Worm (Caenorhabditis elegans) whole organism, late embryonic: ENCODE results near the gene F07E5.13.

ENCODE experiments used
- C08G9.2 ChIP-seq: sonication (generic microtip); optimal IDR thresholded peaks from 2 replicates; lab custom pipeline; 2016; ENCODE audit warnings: mild to moderate bottlenecking, missing genetic modification characterization, moderate library complexity, missing compliant biosample characterization
- C38D4.7 ChIP-seq: fragments of 200-800 bp; sonication (Bioruptor generic); optimal IDR thresholded peaks from 2 replicates; lab custom pipeline; 2018; ENCODE audit warnings: mild to moderate bottlenecking, missing genetic modification characterization, moderate library complexity, missing compliant biosample characterization
- Y22D7AL.16 ChIP-seq: sonication (generic microtip); optimal IDR thresholded peaks from 2 replicates; lab custom pipeline; 2016; ENCODE audit warnings: missing genetic modification characterization, missing compliant biosample characterization
- ahr-1 ChIP-seq: sonication (generic microtip); optimal IDR thresholded peaks from 2 replicates; lab custom pipeline; 2016; ENCODE audit warnings: missing genetic modification characterization, missing compliant biosample characterization
- ama-1 ChIP-seq: fragments of 150-350 bp; optimal IDR thresholded peaks from 2 replicates; lab custom pipeline; 2014
- ceh-14 ChIP-seq: sonication (generic microtip); optimal IDR thresholded peaks from 2 replicates; lab custom pipeline; 2016; ENCODE audit warnings: missing genotype, missing genetic modification characterization, missing compliant biosample characterization
- ceh-19 ChIP-seq: fragments of 200-800 bp; sonication (Bioruptor generic); optimal IDR thresholded peaks from 2 replicates; lab custom pipeline; 2018; ENCODE audit warnings: mild to moderate bottlenecking, missing genetic modification characterization, missing compliant biosample characterization
- ceh-22 ChIP-seq: sonication (generic microtip); optimal IDR thresholded peaks from 2 replicates; lab custom pipeline; 2017; ENCODE audit warnings: missing biosample characterization, missing genetic modification characterization
- ceh-24 ChIP-seq: sonication (generic microtip); optimal IDR thresholded peaks from 2 replicates; lab custom pipeline; 2016; ENCODE audit warnings: mild to moderate bottlenecking, missing genetic modification characterization, missing compliant biosample characterization
- ceh-30 ChIP-seq: fragments of 150-350 bp; optimal IDR thresholded peaks from 2 replicates; lab custom pipeline; 2014; ENCODE audit warnings: missing biosample characterization, missing genetic modification characterization
- ceh-31 ChIP-seq: sonication (generic microtip); optimal IDR thresholded peaks from 2 replicates; lab custom pipeline; 2016; ENCODE audit warnings: missing genetic modification characterization, missing compliant biosample characterization
- ceh-6 ChIP-seq: fragments of 200-800 bp; sonication (Bioruptor generic); optimal IDR thresholded peaks from 2 replicates; lab custom pipeline; 2018; ENCODE audit warnings: mild to moderate bottlenecking, missing genetic modification characterization, missing compliant biosample characterization
- ceh-9 ChIP-seq: sonication (generic microtip); optimal IDR thresholded peaks from 2 replicates; lab custom pipeline; 2016; ENCODE audit warnings: mild to moderate bottlenecking, missing genetic modification characterization, inconsistent platforms, missing compliant biosample characterization
- che-1 ChIP-seq: sonication (generic microtip); optimal IDR thresholded peaks from 2 replicates; lab custom pipeline; 2016; ENCODE audit warnings: mild to moderate bottlenecking, missing genetic modification characterization, missing compliant biosample characterization
- dmd-4 ChIP-seq: sonication (generic microtip); optimal IDR thresholded peaks from 2 replicates; lab custom pipeline; 2016; ENCODE audit warnings: borderline replicate concordance, missing genetic modification characterization, missing compliant biosample characterization
- dve-1 ChIP-seq: sonication (generic microtip); optimal IDR thresholded peaks from 2 replicates; lab custom pipeline; 2017; ENCODE audit warnings: antibody characterized with exemption, mild to moderate bottlenecking, missing genetic modification characterization, missing compliant biosample characterization
- elt-2 ChIP-seq: sonication (generic microtip); optimal IDR thresholded peaks from 2 replicates; lab custom pipeline; 2016; ENCODE audit warnings: missing genetic modification reagents, missing genetic modification characterization, missing compliant biosample characterization
- elt-4 ChIP-seq: sonication (generic microtip); optimal IDR thresholded peaks from 2 replicates; lab custom pipeline; 2016; ENCODE audit warnings: missing genetic modification characterization, missing compliant biosample characterization
- ets-4 ChIP-seq: sonication (generic microtip); optimal IDR thresholded peaks from 2 replicates; lab custom pipeline; 2016; ENCODE audit warnings: missing genetic modification characterization, missing compliant biosample characterization
- fax-1 ChIP-seq: sonication (generic microtip); optimal IDR thresholded peaks from 2 replicates; lab custom pipeline; 2016; ENCODE audit warnings: missing genotype, missing genetic modification characterization, missing compliant biosample characterization
- fkh-6 ChIP-seq: sonication (generic microtip); optimal IDR thresholded peaks from 2 replicates; lab custom pipeline; 2016; ENCODE audit warnings: missing genetic modification characterization, missing compliant biosample characterization
- gmeb-2 ChIP-seq: sonication (generic microtip); optimal IDR thresholded peaks from 2 replicates; lab custom pipeline; 2016; ENCODE audit warnings: missing genetic modification characterization, inconsistent platforms, missing compliant biosample characterization
- hlh-6 ChIP-seq: sonication (generic microtip); optimal IDR thresholded peaks from 2 replicates; lab custom pipeline; 2016; ENCODE audit warnings: missing genotype, missing genetic modification characterization, missing compliant biosample characterization
- hlh-8 ChIP-seq: sonication (generic microtip); optimal IDR thresholded peaks from 2 replicates; lab custom pipeline; 2016; ENCODE audit warnings: missing genotype, missing genetic modification characterization, missing compliant biosample characterization
- lim-6 ChIP-seq: sonication (generic microtip); optimal IDR thresholded peaks from 2 replicates; lab custom pipeline; 2016; ENCODE audit warnings: missing genetic modification characterization, missing compliant biosample characterization
- nfya-1 ChIP-seq: sonication (generic microtip); optimal IDR thresholded peaks from 2 replicates; lab custom pipeline; 2017; ENCODE audit warnings: missing genetic modification characterization, mild to moderate bottlenecking, missing compliant biosample characterization, antibody characterized with exemption, moderate library complexity
- nhr-232 ChIP-seq: sonication (generic microtip); optimal IDR thresholded peaks from 2 replicates; lab custom pipeline; 2016; ENCODE audit warnings: missing genetic modification characterization, missing compliant biosample characterization
- npax-4 ChIP-seq: sonication (generic microtip); optimal IDR thresholded peaks from 2 replicates; lab custom pipeline; 2016; ENCODE audit warnings: missing genetic modification characterization, missing compliant biosample characterization
- odd-2 ChIP-seq: sonication (generic microtip); optimal IDR thresholded peaks from 2 replicates; lab custom pipeline; 2017; ENCODE audit warnings: antibody characterized with exemption, mild to moderate bottlenecking, missing genetic modification characterization, missing compliant biosample characterization
- pha-2 ChIP-seq: sonication (generic microtip); optimal IDR thresholded peaks from 2 replicates; lab custom pipeline; 2017; ENCODE audit warnings: mild to moderate bottlenecking, missing genetic modification characterization, missing compliant biosample characterization
- ref-2 ChIP-seq: sonication (generic microtip); optimal IDR thresholded peaks from 2 replicates; lab custom pipeline; 2016; ENCODE audit warnings: missing genetic modification characterization, missing compliant biosample characterization
- rnt-1 ChIP-seq: sonication (generic microtip); optimal IDR thresholded peaks from 2 replicates; lab custom pipeline; 2016; ENCODE audit warnings: missing genetic modification characterization, missing compliant biosample characterization
- sdc-2 ChIP-seq: sonication (generic microtip); optimal IDR thresholded peaks from 2 replicates; lab custom pipeline; 2016; ENCODE audit warnings: missing genotype, missing genetic modification characterization, missing compliant biosample characterization
- sox-2 ChIP-seq: fragments of 200-800 bp; sonication (Bioruptor generic); IDR thresholded peaks from 2 replicates; pipeline ENCODE4 v1.3.6; 2022; ENCODE audit warnings: missing genetic modification reagents, missing genetic modification characterization, missing compliant biosample characterization
- sox-4 ChIP-seq: sonication (generic microtip); optimal IDR thresholded peaks from 2 replicates; lab custom pipeline; 2017; ENCODE audit warnings: mild to moderate bottlenecking, missing genetic modification characterization, inconsistent platforms, missing compliant biosample characterization
- tbx-2 ChIP-seq: sonication (generic microtip); optimal IDR thresholded peaks from 2 replicates; lab custom pipeline; 2016; ENCODE audit warnings: missing genetic modification characterization, missing compliant biosample characterization
- tbx-7 ChIP-seq: sonication (generic microtip); optimal IDR thresholded peaks from 2 replicates; lab custom pipeline; 2016; ENCODE audit warnings: missing genotype, missing genetic modification characterization, missing compliant biosample characterization
- ttx-3 ChIP-seq: sonication (generic microtip); optimal IDR thresholded peaks from 2 replicates; lab custom pipeline; 2016; ENCODE audit warnings: missing genetic modification reagents, missing genetic modification characterization, missing compliant biosample characterization
- unc-3 ChIP-seq, 2 experiments: fragments of 200-800 bp in 1 of 2; sonication (Bioruptor generic) in 1 of 2; sonication (generic microtip) in 1 of 2; conservative IDR thresholded peaks in 1 of 2; optimal IDR thresholded peaks in 1 of 2; 2 replicates each; pipeline versions ENCODE4 v1.3.6 to Lab custom; 2016 to 2022; ENCODE audit warnings: missing compliant biosample characterization in 2 of 2, missing genetic modification characterization in 2 of 2, missing genetic modification reagents in 1 of 2
- unc-42 ChIP-seq: sonication (generic microtip); optimal IDR thresholded peaks from 2 replicates; lab custom pipeline; 2016; ENCODE audit warnings: missing genotype, missing genetic modification characterization, missing compliant biosample characterization
- unc-55 ChIP-seq: sonication (generic microtip); optimal IDR thresholded peaks from 2 replicates; lab custom pipeline; 2017; ENCODE audit warnings: missing biosample characterization, missing genetic modification reagents, missing genetic modification characterization
- unc-86 ChIP-seq: sonication (generic microtip); optimal IDR thresholded peaks from 2 replicates; lab custom pipeline; 2016; ENCODE audit warnings: missing genetic modification characterization, missing compliant biosample characterization
- ztf-16 ChIP-seq: sonication (generic microtip); optimal IDR thresholded peaks from 2 replicates; lab custom pipeline; 2017; ENCODE audit warnings: missing genetic modification characterization, missing compliant biosample characterization

The F07E5.13 gene

DNA sequence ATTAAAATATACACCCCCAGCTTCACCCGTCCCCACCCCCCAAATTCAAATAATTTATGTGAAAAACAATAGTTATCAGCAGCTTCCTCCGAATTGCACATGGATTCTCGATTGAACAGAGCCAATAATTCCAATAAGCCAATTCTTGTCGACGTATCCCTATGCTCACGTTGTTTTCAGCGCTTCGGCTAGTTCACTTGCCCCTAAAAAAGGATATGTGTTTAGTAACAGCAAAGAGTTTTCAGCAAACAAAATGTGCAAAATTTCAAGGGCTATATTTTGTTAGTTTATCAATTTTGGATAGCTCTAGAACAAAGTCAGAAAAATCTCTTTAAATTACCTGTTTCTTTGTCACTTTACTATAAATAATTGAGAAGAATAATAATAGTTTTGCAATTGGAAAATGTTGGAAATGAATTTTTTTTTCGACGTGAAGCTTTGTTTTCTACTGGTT lies 19.9 kb upstream of the F07E5.13 start, which contains the start of the genes T16A1.5 and fbxc-49:
T16A1.5 (minus strand) TSS at position 101 of the 454 bp plus-strand sequence.
fbxc-49 (plus strand) TSS at position 404 of the 454 bp plus-strand sequence.
- no peak for TF ChIP-seq npax-4
- TF ChIP-seq hlh-6 (tag; lab: Kevin White, UChicago) = no peak
- no peak for TF ChIP-seq unc-86 (tag; lab: Kevin White, UChicago)
- no peak for TF ChIP-seq lim-6
- TF ChIP-seq sdc-2 (tag; lab: Kevin White, UChicago) = no peak
- TF ChIP-seq C08G9.2 = no peak
- TF ChIP-seq ttx-3 (tag; lab: Kevin White, UChicago) = no peak
- TF ChIP-seq elt-4 (tag; lab: Kevin White, UChicago) = no peak
- TF ChIP-seq che-1 (tag; lab: Kevin White, UChicago) = no peak
- TF ChIP-seq ceh-6 (GFP tag; lab: Kevin White, UChicago) = no peak
- no peak for TF ChIP-seq ref-2 (tag; lab: Kevin White, UChicago)
- no peak for TF ChIP-seq ceh-31
- TF ChIP-seq odd-2 (tag; lab: Kevin White, UChicago) = no peak
- no peak for TF ChIP-seq fkh-6 (tag; lab: Kevin White, UChicago)
- no peak for TF ChIP-seq ceh-14
- TF ChIP-seq fax-1 = no peak
- TF ChIP-seq ceh-30 (tag; lab: Kevin White, UChicago) = no peak
- no peak for TF ChIP-seq unc-55

- no peak for TF ChIP-seq pha-2 (tag; lab: Kevin White, UChicago)
- TF ChIP-seq nfya-1 (tag; lab: Kevin White, UChicago) = no peak
- no peak for TF ChIP-seq ahr-1 (tag; lab: Kevin White, UChicago)
- no peak for TF ChIP-seq elt-4 (tag; lab: Kevin White, UChicago)
- no peak for TF ChIP-seq fax-1
- no peak for TF ChIP-seq dve-1
- no peak for TF ChIP-seq sox-2 (GFP tag; lab: Robert Waterston, UW)
- TF ChIP-seq ama-1 = no peak
- TF ChIP-seq dmd-4 (tag; lab: Kevin White, UChicago) = no peak
- no peak for TF ChIP-seq C38D4.7 (GFP tag; lab: Kevin White, UChicago)
- no peak for TF ChIP-seq ceh-30 (tag; lab: Kevin White, UChicago)
- no peak for TF ChIP-seq sdc-2 (tag; lab: Kevin White, UChicago)
- TF ChIP-seq ceh-9 = no peak
- TF ChIP-seq Y22D7AL.16 (tag; lab: Kevin White, UChicago) = no peak
- TF ChIP-seq ets-4 (tag; lab: Kevin White, UChicago) = no peak
- no peak for TF ChIP-seq sox-4 (tag; lab: Kevin White, UChicago)
- no peak for TF ChIP-seq ceh-22 (tag; lab: Kevin White, UChicago)
- no peak for TF ChIP-seq elt-2 (tag; lab: Kevin White, UChicago)
- no peak for TF ChIP-seq ztf-16 (tag; lab: Kevin White, UChicago)
- TF ChIP-seq unc-3 (GFP tag; conservative IDR thresholded peaks at IDR 0.05; lab: Robert Waterston, UW) = no peak
- TF ChIP-seq unc-3 (tag; optimal IDR thresholded peaks at IDR 0.05; lab: Kevin White, UChicago) = no peak
These were observed 17.4 kb upstream of the F07E5.13 start, which contains the start of gene T16A1.4 for ce11 chrII:2081257-2081656. T16A1.4 (plus strand) TSS chrII:2081557.

DNA sequence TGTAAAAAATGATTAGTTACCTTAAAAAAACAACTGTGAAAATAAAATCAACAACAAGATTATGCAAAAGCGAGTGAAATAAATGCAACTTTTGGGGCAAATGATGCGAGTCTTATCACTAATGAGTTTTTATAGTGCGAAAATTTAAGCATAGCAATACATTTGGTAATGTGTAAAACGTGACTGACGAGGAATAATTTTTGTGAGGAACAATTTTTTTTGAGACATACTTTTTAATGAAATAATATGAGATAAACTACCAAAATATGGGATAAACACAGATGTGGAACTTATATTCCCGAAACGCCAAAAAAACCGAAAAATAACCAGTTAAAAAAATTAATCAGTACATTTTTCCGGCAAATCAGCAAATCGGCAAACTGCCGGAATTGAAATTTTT lies 16.5 kb upstream of the F07E5.13 start, which contains the start of gene F07E5.9:
F07E5.9 (minus strand) TSS at position 101 of the 400 bp plus-strand sequence.
- TF ChIP-seq pha-2 (tag; lab: Kevin White, UChicago) (no peak), dve-1 (no peak), elt-2 (tag; lab: Kevin White, UChicago) (no peak), ceh-30 (tag; lab: Kevin White, UChicago) (no peak), ama-1 (no peak), ceh-22 (tag; lab: Kevin White, UChicago) (no peak), nhr-232 (no peak), tbx-7 (tag; lab: Kevin White, UChicago) (no peak), gmeb-2 (no peak), ets-4 (tag; lab: Kevin White, UChicago) (no peak), ceh-19 (no peak), elt-4 (tag; lab: Kevin White, UChicago) (no peak), unc-42 (no peak), unc-3 (GFP tag; conservative IDR thresholded peaks at IDR 0.05; lab: Robert Waterston, UW) (no peak), unc-3 (tag; optimal IDR thresholded peaks at IDR 0.05; lab: Kevin White, UChicago) (no peak), dmd-4 (tag; lab: Kevin White, UChicago) (no peak), tbx-2 (tag; lab: Kevin White, UChicago) (no peak), rnt-1 (tag; lab: Kevin White, UChicago) (no peak), ceh-24 (no peak), hlh-8 (no peak), fax-1 (no peak)
